Worm (Caenorhabditis elegans): ENCODE results near the gene T10G3.8.

- TF ChIP-seq ref-1 (GFP tag; conservative IDR thresholded peaks at IDR 0.05), result no peak
- TF ChIP-seq flt-1 (GFP tag; IDR thresholded peaks at IDR 0.05), result no peak
- no peak for TF ChIP-seq cog-1 (tag; optimal IDR thresholded peaks at IDR 0.05)
Measured at ce11 chrV:13512515-13512914, 36.3 kb upstream of the T10G3.8 start.

Measured in whole organism, midembryonic.